Worm (Caenorhabditis elegans) whole organism, dauer: ENCODE data around the gene str-222.

Experiments
- unc-62 ChIP-seq: sonication (generic microtip); optimal IDR thresholded peaks from 2 replicates; lab custom pipeline; 2017; ENCODE audit warnings: missing biosample characterization, missing genetic modification reagents, missing genetic modification characterization

str-222 gene

ce11 chrV:1682279-1682678 lies 46.3 kb downstream of the str-222 start, which contains the start of gene srh-3:
Gene srh-3 (plus strand): TSS chrV:1682579.
- TF ChIP-seq unc-62 (GFP tag; lab: Kevin White, UChicago), result no peak

ce11 chrV:1685328-1685727 lies 49.4 kb downstream of the str-222 start, which contains the start of gene srh-5:
Gene srh-5 (plus strand): TSS chrV:1685628.
- no peak for TF ChIP-seq unc-62 (GFP tag; lab: Kevin White, UChicago)
